Worm (Caenorhabditis elegans) whole organism, L1 larva: ENCODE measurements around the gene sel-11.

Experiments
- C04F5.9 ChIP-seq: sonication (generic microtip); optimal IDR thresholded peaks from 2 replicates; lab custom pipeline; 2016; ENCODE audit warnings: missing genetic modification characterization, missing compliant biosample characterization
- aly-2 ChIP-seq: fragments of 150-350 bp; optimal IDR thresholded peaks from 2 replicates; lab custom pipeline; 2014; ENCODE audit warnings: missing biosample characterization, missing genetic modification characterization
- elt-2 ChIP-seq: sonication (generic microtip); optimal IDR thresholded peaks from 2 replicates; lab custom pipeline; 2016; ENCODE audit warnings: missing genetic modification characterization, mild to moderate bottlenecking, inconsistent platforms, missing compliant biosample characterization, missing genetic modification reagents
- lin-39 ChIP-seq: fragments of 150-350 bp; optimal IDR thresholded peaks from 2 replicates; lab custom pipeline; 2014; ENCODE audit warnings: missing biosample characterization, missing genetic modification reagents, missing genetic modification characterization
- nhr-76 ChIP-seq: sonication (generic microtip); optimal IDR thresholded peaks from 2 replicates; lab custom pipeline; 2017; ENCODE audit warnings: missing biosample characterization, missing genetic modification characterization
- pag-3 ChIP-seq: sonication (generic microtip); optimal IDR thresholded peaks from 2 replicates; lab custom pipeline; 2017; ENCODE audit warnings: missing genetic modification characterization, mild to moderate bottlenecking, missing compliant biosample characterization, antibody characterized with exemption, borderline replicate concordance; ENCODE audit not compliant: insufficient read depth
- pqm-1 ChIP-seq: sonication (generic microtip); optimal IDR thresholded peaks from 3 replicates; lab custom pipeline; 2017; ENCODE audit warnings: missing biosample characterization, missing genetic modification characterization

DNA sequence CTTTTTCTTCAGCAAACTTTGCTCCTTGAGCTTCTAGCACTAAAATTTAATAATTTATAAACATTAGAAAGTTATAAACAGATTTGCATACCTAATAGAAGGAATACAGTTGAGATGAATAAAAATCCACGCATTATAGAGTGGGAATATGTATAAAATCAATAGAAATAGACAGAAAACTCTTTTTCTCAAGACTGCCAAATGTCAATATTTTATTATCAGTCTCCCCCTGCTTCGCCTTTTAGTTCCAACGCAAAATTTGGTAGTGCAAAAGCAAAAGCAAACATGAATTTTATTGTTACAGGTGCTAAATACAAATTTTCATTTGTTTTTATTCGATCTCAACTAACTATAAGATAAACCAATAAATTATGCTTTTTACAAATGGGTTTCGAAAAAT, 4.3 kb upstream of the sel-11 start, which contains the start of gene T04F3.4:
- no peak for TF ChIP-seq lin-39 (tag; lab: Kevin White, UChicago)
- TF ChIP-seq C04F5.9 (tag; lab: Kevin White, UChicago) = no peak
- no peak for TF ChIP-seq pag-3 (tag; lab: Kevin White, UChicago)
- TF ChIP-seq nhr-76 (tag; lab: Kevin White, UChicago) = no peak
- TF ChIP-seq aly-2 (tag; lab: Kevin White, UChicago) = no peak
- no peak for TF ChIP-seq pqm-1 (tag; lab: Kevin White, UChicago)
- TF ChIP-seq elt-2 (tag; lab: Kevin White, UChicago) = no peak
